Worm (Caenorhabditis elegans) whole organism, L4 larva: ENCODE data around the gene F53C11.9.

Source experiments
- D1046.2 ChIP-seq: fragments of 200-800 bp; sonication (Bioruptor generic); IDR thresholded peaks from 2 replicates; pipeline ENCODE4 v1.3.6; 2022; ENCODE audit warnings: missing genetic modification characterization, missing compliant biosample characterization
- F37D6.2 ChIP-seq: sonication (generic microtip); optimal IDR thresholded peaks from 2 replicates; lab custom pipeline; 2016; ENCODE audit warnings: mild to moderate bottlenecking, missing genetic modification characterization, missing compliant biosample characterization
- F49E8.2 ChIP-seq: sonication (generic microtip); optimal IDR thresholded peaks from 2 replicates; lab custom pipeline; 2016; ENCODE audit warnings: missing compliant biosample characterization, mild to moderate bottlenecking, missing genetic modification characterization, borderline replicate concordance
- Y75B8A.6 ChIP-seq: fragments of 200-800 bp; sonication (Bioruptor generic); IDR thresholded peaks from 2 replicates; pipeline ENCODE4 v1.3.6; 2022; ENCODE audit warnings: missing genetic modification reagents, missing genetic modification characterization, missing compliant biosample characterization
- ZK337.2 ChIP-seq: fragments of 200-800 bp; sonication (Bioruptor generic); IDR thresholded peaks from 2 replicates; pipeline ENCODE4 v1.3.6; 2022; ENCODE audit warnings: missing genetic modification reagents, missing genetic modification characterization, missing compliant biosample characterization
- aha-1 ChIP-seq: fragments of 150-350 bp; peaks from one replicate; lab custom pipeline; 2014; ENCODE audit warnings: missing biosample characterization, missing genetic modification characterization
- ama-1 ChIP-seq: fragments of 150-350 bp; optimal IDR thresholded peaks from 2 replicates; lab custom pipeline; 2014; ENCODE audit warnings: inconsistent platforms, mixed read lengths
- attf-4 ChIP-seq: sonication (generic microtip); optimal IDR thresholded peaks from 3 replicates; lab custom pipeline; 2017; ENCODE audit warnings: missing biosample characterization, missing genetic modification characterization
- ceh-62 ChIP-seq: sonication (generic microtip); optimal IDR thresholded peaks from 2 replicates; lab custom pipeline; 2017; ENCODE audit warnings: missing biosample characterization, missing genetic modification characterization
- ctbp-1 ChIP-seq: fragments of 200-800 bp; sonication (Bioruptor generic); IDR thresholded peaks from 2 replicates; pipeline ENCODE4 v1.3.6; 2022; ENCODE audit warnings: missing genetic modification reagents, missing genetic modification characterization, missing compliant biosample characterization
- daf-12 ChIP-seq: fragments of 150-350 bp; optimal IDR thresholded peaks from 2 replicates; lab custom pipeline; 2014; ENCODE audit warnings: missing biosample characterization, missing genetic modification reagents, missing genetic modification characterization
- daf-16 ChIP-seq, 3 experiments: sonication (generic microtip); optimal IDR thresholded peaks; 2 replicates each; lab custom pipeline; 2016 to 2017; ENCODE audit warnings: missing genetic modification characterization in 3 of 3, missing genetic modification reagents in 3 of 3, mild to moderate bottlenecking in 2 of 3, missing compliant biosample characterization in 2 of 3, missing biosample characterization in 1 of 3, moderate library complexity in 1 of 3
- daf-19 ChIP-seq: fragments of 200-800 bp; sonication (Bioruptor generic); conservative IDR thresholded peaks from 2 replicates; pipeline ENCODE4 v1.3.6; 2022; ENCODE audit warnings: missing genetic modification characterization, missing compliant biosample characterization
- daf-8 ChIP-seq: fragments of 200-800 bp; sonication (Bioruptor generic); IDR thresholded peaks from 2 replicates; pipeline ENCODE4 v1.3.6; 2022; ENCODE audit warnings: missing genetic modification characterization, missing compliant biosample characterization
- dmd-6 ChIP-seq: fragments of 200-800 bp; sonication (Bioruptor generic); IDR thresholded peaks from 2 replicates; pipeline ENCODE4 v1.3.6; 2022; ENCODE audit warnings: missing genetic modification reagents, missing genetic modification characterization, missing compliant biosample characterization
- duxl-1 ChIP-seq: sonication (generic microtip); optimal IDR thresholded peaks from 2 replicates; lab custom pipeline; 2016; ENCODE audit warnings: mild to moderate bottlenecking, missing genetic modification characterization, moderate library complexity, missing compliant biosample characterization; ENCODE audit not compliant: poor library complexity
- dve-1 ChIP-seq: sonication (generic microtip); optimal IDR thresholded peaks from 2 replicates; lab custom pipeline; 2017; ENCODE audit warnings: antibody characterized with exemption, mild to moderate bottlenecking, missing genetic modification characterization, missing compliant biosample characterization; ENCODE audit not compliant: insufficient read depth
- egl-43 ChIP-seq: fragments of 200-800 bp; sonication (Bioruptor generic); IDR thresholded peaks from 2 replicates; pipeline ENCODE4 v1.3.6; 2022; ENCODE audit warnings: missing genetic modification reagents, missing genetic modification characterization, missing compliant biosample characterization
- hlh-11 ChIP-seq: fragments of 200-800 bp; sonication (Bioruptor generic); optimal IDR thresholded peaks from 2 replicates; lab custom pipeline; 2018; ENCODE audit warnings: mild to moderate bottlenecking, missing genetic modification characterization, missing compliant biosample characterization
- hlh-30 ChIP-seq: sonication (generic microtip); optimal IDR thresholded peaks from 2 replicates; lab custom pipeline; 2017; ENCODE audit warnings: antibody characterized with exemption, mild to moderate bottlenecking, missing genetic modification characterization, missing compliant biosample characterization; ENCODE audit not compliant: insufficient read depth
- jun-1 ChIP-seq: fragments of 150-350 bp; optimal IDR thresholded peaks from 2 replicates; lab custom pipeline; 2014; ENCODE audit warnings: missing biosample characterization, missing genetic modification reagents, missing genetic modification characterization
- lim-7 ChIP-seq: fragments of 200-800 bp; sonication (Bioruptor generic); IDR thresholded peaks from 2 replicates; pipeline ENCODE4 v1.3.6; 2022; ENCODE audit warnings: missing genetic modification characterization, missing compliant biosample characterization
- lin-1 ChIP-seq: fragments of 200-800 bp; sonication (Bioruptor generic); IDR thresholded peaks from 2 replicates; pipeline ENCODE4 v1.3.6; 2022; ENCODE audit warnings: missing genetic modification reagents, missing genetic modification characterization, missing compliant biosample characterization
- lin-13 ChIP-seq: fragments of 150-350 bp; optimal IDR thresholded peaks from 2 replicates; lab custom pipeline; 2014; ENCODE audit warnings: missing biosample characterization, missing genetic modification reagents, missing genetic modification characterization
- mep-1 ChIP-seq: fragments of 150-350 bp; sonication (generic microtip); optimal IDR thresholded peaks from 3 replicates; lab custom pipeline; 2014; ENCODE audit warnings: missing biosample characterization, missing genetic modification characterization
- mes-2 ChIP-seq: sonication (generic microtip); optimal IDR thresholded peaks from 2 replicates; lab custom pipeline; 2016; ENCODE audit warnings: missing genotype, mild to moderate bottlenecking, missing genetic modification characterization, missing compliant biosample characterization; ENCODE audit not compliant: poor library complexity, severe bottlenecking
- nhr-102 ChIP-seq: sonication (generic microtip); optimal IDR thresholded peaks from 2 replicates; lab custom pipeline; 2016; ENCODE audit warnings: mild to moderate bottlenecking, missing genetic modification characterization, moderate library complexity, missing compliant biosample characterization
- nhr-11 ChIP-seq: fragments of 150-350 bp; optimal IDR thresholded peaks from 2 replicates; lab custom pipeline; 2014; ENCODE audit warnings: missing biosample characterization, missing genetic modification characterization
- nhr-28 ChIP-seq: fragments of 150-350 bp; optimal IDR thresholded peaks from 2 replicates; lab custom pipeline; 2014; ENCODE audit warnings: missing biosample characterization, missing genetic modification characterization
- nhr-42 ChIP-seq: fragments of 200-800 bp; sonication (Bioruptor generic); IDR thresholded peaks from 2 replicates; pipeline ENCODE4 v1.3.6; 2022; ENCODE audit warnings: missing genetic modification characterization, missing compliant biosample characterization
- nhr-77 ChIP-seq: fragments of 150-350 bp; optimal IDR thresholded peaks from 2 replicates; lab custom pipeline; 2014; ENCODE audit warnings: missing biosample characterization, missing genetic modification characterization
- pqm-1 ChIP-seq: sonication (generic microtip); optimal IDR thresholded peaks from 2 replicates; lab custom pipeline; 2017; ENCODE audit warnings: missing biosample characterization, missing genetic modification characterization
- snpc-1.2 ChIP-seq: fragments of 200-800 bp; sonication (Bioruptor generic); IDR thresholded peaks from 2 replicates; pipeline ENCODE4 v1.3.6; 2022; ENCODE audit warnings: missing genetic modification reagents, missing genetic modification characterization, missing compliant biosample characterization
- spr-3 ChIP-seq: fragments of 200-800 bp; sonication (Bioruptor generic); optimal IDR thresholded peaks from 2 replicates; lab custom pipeline; 2018; ENCODE audit warnings: mild to moderate bottlenecking, missing genetic modification characterization, missing compliant biosample characterization
- unc-130 ChIP-seq: sonication (generic microtip); optimal IDR thresholded peaks from 2 replicates; lab custom pipeline; 2016; ENCODE audit warnings: missing genetic modification reagents, missing genetic modification characterization, missing compliant biosample characterization
- unc-62 ChIP-seq, 3 experiments: fragments of 150-350 bp in 1 of 3; sonication (generic microtip); optimal IDR thresholded peaks in 2 of 3; peaks in 1 of 3; 1 replicate in 1 of 3; 2 replicates in 2 of 3; lab custom pipeline; 2014 to 2017; ENCODE audit warnings: missing biosample characterization in 3 of 3, missing genetic modification characterization in 3 of 3, missing genetic modification reagents in 3 of 3, missing genotype in 1 of 3
- zip-11 ChIP-seq: fragments of 200-800 bp; sonication (Bioruptor generic); IDR thresholded peaks from 2 replicates; pipeline ENCODE4 v1.3.6; 2022; ENCODE audit warnings: missing genetic modification characterization, missing compliant biosample characterization
- ztf-11 ChIP-seq: fragments of 150-350 bp; optimal IDR thresholded peaks from 2 replicates; lab custom pipeline; 2014; ENCODE audit warnings: missing biosample characterization, missing genetic modification characterization
- ztf-7 ChIP-seq: fragments of 150-350 bp; optimal IDR thresholded peaks from 2 replicates; lab custom pipeline; 2014; ENCODE audit warnings: missing biosample characterization, missing genetic modification characterization

F53C11.9 gene

DNA sequence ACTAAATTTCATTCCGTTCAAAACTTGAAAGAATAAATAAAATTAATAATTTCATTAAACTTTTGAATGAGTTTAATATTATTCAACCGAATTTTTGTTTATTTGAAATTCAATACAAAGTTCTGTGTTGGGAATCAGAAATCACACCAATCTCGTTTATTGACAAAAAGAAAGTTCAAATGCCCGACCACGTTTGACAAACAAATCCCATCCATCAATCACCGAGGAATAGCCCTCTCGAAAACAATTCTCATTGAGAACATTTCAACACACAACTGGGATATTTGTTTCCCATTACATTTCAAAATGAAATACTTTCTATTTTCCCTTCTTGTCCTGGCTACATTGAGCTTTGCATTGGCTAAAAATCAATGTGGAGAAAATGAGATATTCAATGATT lies at the start of gene F53C11.9:
Gene F53C11.9, plus strand, starts transcription at position 159 of the 400 bp plus-strand sequence.
- TF ChIP-seq Y75B8A.6 (GFP tag; lab: Robert Waterston, UW) (no peak), unc-62 (GFP tag; optimal IDR thresholded peaks at IDR 0.05 in 1 of 2; lab: Kevin White, UChicago) (peak in 1 of 2 experiments; percentile 85), unc-62 (tag; optimal IDR thresholded peaks at IDR 0.05; lab: Kevin White, UChicago) (no peak), daf-16 (GFP tag; optimal IDR thresholded peaks at IDR 0.05; lab: Kevin White, UChicago) (peak in 1 of 2 experiments; percentile 70), daf-16 (tag; optimal IDR thresholded peaks at IDR 0.05; lab: Kevin White, UChicago) (no peak)

ce11 chrV:13730762-13731161 lies 47.1 kb upstream of the F53C11.9 start, which contains the start of gene dct-17:
TSS of gene dct-17 (minus strand) at chrV:13730784.
- TF ChIP-seq hlh-11 (tag; lab: Kevin White, UChicago) = no peak
- TF ChIP-seq dmd-6 = peak; percentile 70
- no peak for TF ChIP-seq F49E8.2 (tag; lab: Kevin White, UChicago)
- peak; percentile 31 for TF ChIP-seq nhr-28 (tag; lab: Kevin White, UChicago)
- no peak for TF ChIP-seq F37D6.2 (tag; lab: Kevin White, UChicago)
- no peak for TF ChIP-seq nhr-42
- TF ChIP-seq snpc-1.2 (GFP tag; lab: Robert Waterston, UW) = no peak
- TF ChIP-seq D1046.2 (GFP tag; lab: Robert Waterston, UW) = no peak
- no peak for TF ChIP-seq attf-4
- TF ChIP-seq spr-3 (GFP tag; lab: Kevin White, UChicago) = no peak
- TF ChIP-seq pqm-1 (tag; lab: Kevin White, UChicago) = peak; percentile 48
- TF ChIP-seq daf-16 (GFP tag; optimal IDR thresholded peaks at IDR 0.05; lab: Kevin White, UChicago) = no peak
- peak; percentile 6 for TF ChIP-seq daf-16 (tag; optimal IDR thresholded peaks at IDR 0.05; lab: Kevin White, UChicago)
- no peak for TF ChIP-seq mep-1 (tag; lab: Kevin White, UChicago)
- no peak for TF ChIP-seq ctbp-1 (GFP tag; lab: Robert Waterston, UW)
- no peak for TF ChIP-seq hlh-30 (tag; lab: Kevin White, UChicago)
- TF ChIP-seq lin-13 (GFP tag; lab: Kevin White, UChicago) = no peak
- TF ChIP-seq duxl-1 (tag; lab: Kevin White, UChicago) = no peak
- TF ChIP-seq jun-1 (tag; lab: Kevin White, UChicago) = no peak
- TF ChIP-seq aha-1 (tag; lab: Kevin White, UChicago) = peak; percentile 14
- TF ChIP-seq, all 104 proteins: peak for 5

DNA sequence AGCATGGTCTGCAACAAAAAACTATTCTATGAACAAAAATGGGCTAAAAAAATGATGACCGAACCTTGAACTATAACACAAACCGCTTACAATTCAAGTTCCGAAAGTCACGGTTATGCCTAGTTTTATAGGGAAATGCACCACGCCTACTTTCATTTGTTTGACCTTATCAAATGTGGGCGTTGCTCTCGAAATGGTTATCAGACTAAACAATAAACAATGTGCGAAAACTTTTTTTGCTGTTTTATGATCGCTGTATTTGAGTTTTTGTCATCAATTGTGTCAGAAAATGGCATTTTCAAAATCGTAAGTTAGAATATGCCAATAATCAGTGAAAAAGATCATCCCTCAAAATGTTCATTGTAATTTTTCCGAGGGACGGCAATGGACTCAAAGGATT lies 41.7 kb upstream of the F53C11.9 start, which contains the start of gene F35E12.6:
Gene F35E12.6, minus strand, starts transcription at position 101 of the 400 bp plus-strand sequence.
- TF ChIP-seq nhr-11 (tag; lab: Kevin White, UChicago) = no peak
- TF ChIP-seq dve-1 = peak; percentile 2
- TF ChIP-seq D1046.2 (GFP tag; lab: Robert Waterston, UW) = no peak
- peak; percentile 15 for TF ChIP-seq pqm-1 (tag; lab: Kevin White, UChicago)
- TF ChIP-seq daf-16 (GFP tag; optimal IDR thresholded peaks at IDR 0.05; lab: Kevin White, UChicago) = no peak
- TF ChIP-seq daf-16 (tag; optimal IDR thresholded peaks at IDR 0.05; lab: Kevin White, UChicago) = peak; percentile 36
- peak in 1 of 2 experiments; percentile 66 for TF ChIP-seq unc-62 (GFP tag; optimal IDR thresholded peaks at IDR 0.05 in 1 of 2; lab: Kevin White, UChicago)
- TF ChIP-seq unc-62 (tag; optimal IDR thresholded peaks at IDR 0.05; lab: Kevin White, UChicago) = no peak

DNA sequence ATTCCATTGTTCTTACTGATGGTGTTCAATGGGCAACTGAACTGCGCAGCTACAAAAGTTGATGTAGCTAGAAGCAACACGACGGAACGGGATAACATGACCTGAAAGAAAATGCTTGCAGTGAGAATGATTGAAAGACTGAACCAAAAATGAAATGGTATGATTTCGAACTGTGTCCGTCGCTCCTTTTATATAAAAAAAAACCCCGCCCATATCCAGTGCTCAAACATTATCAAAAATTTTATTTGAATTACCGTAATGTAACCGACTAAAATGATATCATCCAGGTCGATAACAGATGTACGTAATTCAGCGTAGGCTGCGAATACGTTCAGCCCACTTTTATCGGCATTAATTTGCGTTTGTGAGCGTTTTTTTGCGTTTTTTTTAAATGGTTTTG lies 39.4 kb upstream of the F53C11.9 start, which contains the start of gene irg-5:
Gene irg-5, minus strand, starts transcription at position 101 of the 400 bp plus-strand sequence.
- TF ChIP-seq unc-62 (GFP tag; optimal IDR thresholded peaks at IDR 0.05 in 1 of 2; lab: Kevin White, UChicago) (peak in 1 of 2 experiments; percentile 50), unc-62 (tag; optimal IDR thresholded peaks at IDR 0.05; lab: Kevin White, UChicago) (no peak), nhr-77 (tag; lab: Kevin White, UChicago) (no peak), daf-12 (no peak)
- TF ChIP-seq, all 104 proteins: peak for 1

DNA sequence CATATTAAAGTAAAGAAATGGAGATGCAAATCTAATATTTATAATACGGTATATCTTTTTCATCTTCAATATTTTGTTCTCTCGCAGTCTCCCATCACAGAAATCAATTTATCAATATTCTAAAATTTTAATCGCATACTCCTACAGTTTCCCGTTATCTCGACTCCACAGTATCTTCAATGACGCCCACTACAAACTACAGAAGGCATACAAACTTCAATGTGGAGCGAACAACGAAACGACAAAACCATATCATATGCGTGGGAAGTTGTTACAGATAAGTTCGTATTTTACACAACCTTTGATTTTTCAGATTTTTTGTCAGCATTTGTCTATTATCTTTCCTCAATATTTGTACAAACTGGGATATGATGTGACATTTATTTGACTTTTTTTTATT lies 37.9 kb upstream of the F53C11.9 start:
- TF ChIP-seq dve-1 = peak; percentile 81
- TF ChIP-seq egl-43 = no peak
- peak; percentile 0 for TF ChIP-seq nhr-102 (tag; lab: Kevin White, UChicago)
- no peak for TF ChIP-seq ztf-11 (tag; lab: Kevin White, UChicago)
- TF ChIP-seq zip-11 (GFP tag; lab: Robert Waterston, UW) = no peak
- TF ChIP-seq nhr-28 (tag; lab: Kevin White, UChicago) = peak; percentile 94
- no peak for TF ChIP-seq ama-1 (lab: Kevin White, UChicago)
- peak; percentile 38; the same call in 1 of the 2 replicates for TF ChIP-seq dmd-6
- TF ChIP-seq daf-16 (GFP tag; optimal IDR thresholded peaks at IDR 0.05; lab: Kevin White, UChicago) = no peak
- peak; percentile 67 for TF ChIP-seq daf-16 (tag; optimal IDR thresholded peaks at IDR 0.05; lab: Kevin White, UChicago)
- TF ChIP-seq daf-19 (GFP tag; lab: Robert Waterston, UW) = no peak
- TF ChIP-seq daf-8 = no peak
- no peak for TF ChIP-seq lim-7
- TF ChIP-seq unc-130 (GFP tag; lab: Kevin White, UChicago) = no peak
- peak; percentile 72 for TF ChIP-seq pqm-1 (tag; lab: Kevin White, UChicago)
- TF ChIP-seq ztf-7 (tag; lab: Kevin White, UChicago) = no peak
- TF ChIP-seq ZK337.2 (GFP tag; lab: Robert Waterston, UW) = no peak
- no peak for TF ChIP-seq ceh-62
- no peak for TF ChIP-seq attf-4
- TF ChIP-seq nhr-77 (tag; lab: Kevin White, UChicago) = no peak
- peak; percentile 30 for TF ChIP-seq hlh-11 (tag; lab: Kevin White, UChicago)
- no peak for TF ChIP-seq lin-1 (GFP tag; lab: Robert Waterston, UW)
- TF ChIP-seq mes-2 (tag; lab: Kevin White, UChicago) = no peak
